Worm (Caenorhabditis elegans) whole organism, L2 larva: ENCODE measurements around the gene lact-7.

Source experiments
- C34F6.9 ChIP-seq: fragments of 150-350 bp; optimal IDR thresholded peaks from 2 replicates; lab custom pipeline; 2014; ENCODE audit warnings: missing biosample characterization, missing genetic modification characterization
- F13H6.1 ChIP-seq: sonication (generic microtip); optimal IDR thresholded peaks from 2 replicates; lab custom pipeline; 2016; ENCODE audit warnings: missing genetic modification characterization, missing compliant biosample characterization
- R02D3.7 ChIP-seq: fragments of 150-350 bp; optimal IDR thresholded peaks from 2 replicates; lab custom pipeline; 2014; ENCODE audit warnings: missing biosample characterization, missing genetic modification characterization
- Y55F3AM.14 ChIP-seq: fragments of 200-800 bp; sonication (Bioruptor generic); optimal IDR thresholded peaks from 2 replicates; lab custom pipeline; 2018; ENCODE audit warnings: mild to moderate bottlenecking, missing genetic modification characterization, missing compliant biosample characterization
- ZK546.5 ChIP-seq: sonication (generic microtip); optimal IDR thresholded peaks from 2 replicates; lab custom pipeline; 2017; ENCODE audit warnings: missing biosample characterization, missing genetic modification characterization
- alr-1 ChIP-seq: fragments of 150-350 bp; optimal IDR thresholded peaks from 2 replicates; lab custom pipeline; 2014; ENCODE audit warnings: missing biosample characterization, missing genetic modification characterization
- aly-2 ChIP-seq: fragments of 150-350 bp; optimal IDR thresholded peaks from 2 replicates; lab custom pipeline; 2014; ENCODE audit warnings: missing biosample characterization, missing genetic modification characterization
- ama-1 ChIP-seq: fragments of 150-350 bp; optimal IDR thresholded peaks from 2 replicates; lab custom pipeline; 2018; ENCODE audit warnings: inconsistent platforms
- blmp-1 ChIP-seq: sonication (generic microtip); optimal IDR thresholded peaks from 2 replicates; lab custom pipeline; 2017; ENCODE audit warnings: missing genetic modification characterization, mild to moderate bottlenecking, missing compliant biosample characterization, antibody characterized with exemption, moderate library complexity; ENCODE audit not compliant: insufficient read depth
- ceh-16 ChIP-seq: fragments of 150-350 bp; optimal IDR thresholded peaks from 2 replicates; lab custom pipeline; 2014; ENCODE audit warnings: missing biosample characterization, missing genetic modification characterization
- ceh-82 ChIP-seq: fragments of 150-350 bp; optimal IDR thresholded peaks from 2 replicates; lab custom pipeline; 2014; ENCODE audit warnings: missing biosample characterization, missing genetic modification characterization
- crh-2 ChIP-seq: sonication (generic microtip); optimal IDR thresholded peaks from 2 replicates; lab custom pipeline; 2017; ENCODE audit warnings: missing biosample characterization, missing genetic modification characterization
- dmd-4 ChIP-seq: sonication (generic microtip); optimal IDR thresholded peaks from 2 replicates; lab custom pipeline; 2017; ENCODE audit warnings: missing biosample characterization, missing genetic modification characterization
- egl-27 ChIP-seq: sonication (generic microtip); optimal IDR thresholded peaks from 3 replicates; lab custom pipeline; 2017; ENCODE audit warnings: missing biosample characterization, missing genetic modification reagents, missing genetic modification characterization
- elt-1 ChIP-seq: fragments of 150-350 bp; optimal IDR thresholded peaks from 2 replicates; lab custom pipeline; 2014; ENCODE audit warnings: missing biosample characterization, missing genetic modification characterization
- elt-3 ChIP-seq: sonication (generic microtip); optimal IDR thresholded peaks from 2 replicates; lab custom pipeline; 2017; ENCODE audit warnings: missing biosample characterization, missing genetic modification characterization
- fos-1 ChIP-seq: fragments of 150-350 bp; optimal IDR thresholded peaks from 2 replicates; lab custom pipeline; 2014; ENCODE audit warnings: missing biosample characterization, missing genetic modification characterization
- gmeb-1 ChIP-seq: fragments of 150-350 bp; optimal IDR thresholded peaks from 2 replicates; lab custom pipeline; 2014; ENCODE audit warnings: missing biosample characterization, missing genetic modification characterization
- lin-11 ChIP-seq: fragments of 150-350 bp; sonication (generic microtip); optimal IDR thresholded peaks from 2 replicates; lab custom pipeline; 2014; ENCODE audit warnings: missing biosample characterization, missing genetic modification characterization, inconsistent platforms, mixed read lengths
- lin-13 ChIP-seq: fragments of 150-350 bp; optimal IDR thresholded peaks from 2 replicates; lab custom pipeline; 2014; ENCODE audit warnings: missing biosample characterization, missing genetic modification reagents, missing genetic modification characterization
- lin-39 ChIP-seq: fragments of 150-350 bp; optimal IDR thresholded peaks from 2 replicates; lab custom pipeline; 2014; ENCODE audit warnings: missing biosample characterization, missing genetic modification reagents, missing genetic modification characterization
- lsy-2 ChIP-seq, 2 experiments: fragments of 150-350 bp in 1 of 2; sonication (generic microtip) in 1 of 2; optimal IDR thresholded peaks; 2 replicates each; lab custom pipeline; 2014 to 2017; ENCODE audit warnings: missing biosample characterization in 2 of 2, missing genetic modification characterization in 2 of 2
- mab-5 ChIP-seq: fragments of 150-350 bp; optimal IDR thresholded peaks from 2 replicates; lab custom pipeline; 2014; ENCODE audit warnings: missing biosample characterization, missing genetic modification characterization
- mbf-1 ChIP-seq: sonication (generic microtip); optimal IDR thresholded peaks from 2 replicates; lab custom pipeline; 2017; ENCODE audit warnings: missing biosample characterization, missing genetic modification characterization
- mdl-1 ChIP-seq, 2 experiments: fragments of 150-350 bp in 1 of 2; sonication (generic microtip) in 1 of 2; optimal IDR thresholded peaks; 2 replicates each; lab custom pipeline; 2017; ENCODE audit warnings: missing biosample characterization in 2 of 2, missing genetic modification characterization in 2 of 2
- nhr-10 ChIP-seq: sonication (generic microtip); optimal IDR thresholded peaks from 2 replicates; lab custom pipeline; 2017; ENCODE audit warnings: missing biosample characterization, missing genetic modification characterization
- nhr-11 ChIP-seq: fragments of 150-350 bp; optimal IDR thresholded peaks from 2 replicates; lab custom pipeline; 2014; ENCODE audit warnings: missing biosample characterization, missing genetic modification characterization
- nhr-12 ChIP-seq: fragments of 150-350 bp; optimal IDR thresholded peaks from 2 replicates; lab custom pipeline; 2014; ENCODE audit warnings: missing biosample characterization, missing genetic modification characterization
- nhr-129 ChIP-seq: fragments of 150-350 bp; optimal IDR thresholded peaks from 2 replicates; lab custom pipeline; 2014; ENCODE audit warnings: missing biosample characterization, missing genetic modification characterization
- nhr-21 ChIP-seq: fragments of 150-350 bp; optimal IDR thresholded peaks from 2 replicates; lab custom pipeline; 2014; ENCODE audit warnings: missing biosample characterization, missing genetic modification characterization
- nhr-23 ChIP-seq: fragments of 150-350 bp; optimal IDR thresholded peaks from 2 replicates; lab custom pipeline; 2014; ENCODE audit warnings: missing biosample characterization, missing genetic modification reagents, missing genetic modification characterization
- nhr-237 ChIP-seq: fragments of 150-350 bp; optimal IDR thresholded peaks from 2 replicates; lab custom pipeline; 2014; ENCODE audit warnings: missing biosample characterization, missing genetic modification characterization
- nhr-25 ChIP-seq: fragments of 150-350 bp; sonication (generic microtip); optimal IDR thresholded peaks from 3 replicates; lab custom pipeline; 2014; ENCODE audit warnings: missing biosample characterization, missing genetic modification characterization
- nhr-6 ChIP-seq: fragments of 150-350 bp; optimal IDR thresholded peaks from 2 replicates; lab custom pipeline; 2014; ENCODE audit warnings: missing biosample characterization, missing genetic modification characterization
- nhr-77 ChIP-seq: fragments of 150-350 bp; optimal IDR thresholded peaks from 2 replicates; lab custom pipeline; 2014; ENCODE audit warnings: missing biosample characterization, missing genetic modification characterization
- peb-1 ChIP-seq: fragments of 150-350 bp; optimal IDR thresholded peaks from 2 replicates; lab custom pipeline; 2014; ENCODE audit warnings: missing biosample characterization, missing genetic modification characterization
- sem-4 ChIP-seq: fragments of 150-350 bp; optimal IDR thresholded peaks from 2 replicates; lab custom pipeline; 2014; ENCODE audit warnings: missing biosample characterization, missing genetic modification reagents, missing genetic modification characterization
- skn-1 ChIP-seq: sonication (generic microtip); optimal IDR thresholded peaks from 2 replicates; lab custom pipeline; 2017; ENCODE audit warnings: missing biosample characterization, missing genetic modification characterization
- sma-3 ChIP-seq: sonication (generic microtip); optimal IDR thresholded peaks from 2 replicates; lab custom pipeline; 2016; ENCODE audit warnings: missing genetic modification reagents, missing genetic modification characterization, missing compliant biosample characterization
- sma-9 ChIP-seq, 2 experiments: fragments of 150-350 bp in 1 of 2; sonication (generic microtip) in 1 of 2; optimal IDR thresholded peaks; 2 replicates each; lab custom pipeline; 2014 to 2016; ENCODE audit warnings: missing genetic modification characterization in 2 of 2, mild to moderate bottlenecking in 1 of 2, missing biosample characterization in 1 of 2, missing compliant biosample characterization in 1 of 2, missing genetic modification reagents in 1 of 2, moderate library complexity in 1 of 2
- snpc-4 ChIP-seq: fragments of 150-350 bp; optimal IDR thresholded peaks from 2 replicates; lab custom pipeline; 2014; ENCODE audit warnings: missing biosample characterization, missing genetic modification characterization
- unc-39 ChIP-seq: fragments of 150-350 bp; optimal IDR thresholded peaks from 2 replicates; lab custom pipeline; 2014; ENCODE audit warnings: missing biosample characterization, missing genetic modification characterization
- unc-55 ChIP-seq: fragments of 150-350 bp; sonication (generic microtip); optimal IDR thresholded peaks from 3 replicates; lab custom pipeline; 2014; ENCODE audit warnings: missing biosample characterization, missing genetic modification reagents, missing genetic modification characterization
- unc-62 ChIP-seq: fragments of 150-350 bp; optimal IDR thresholded peaks from 2 replicates; lab custom pipeline; 2014; ENCODE audit warnings: missing biosample characterization, missing genetic modification reagents, missing genetic modification characterization
- zag-1 ChIP-seq: fragments of 150-350 bp; optimal IDR thresholded peaks from 2 replicates; lab custom pipeline; 2014; ENCODE audit warnings: missing biosample characterization, missing genetic modification characterization
- ztf-1 ChIP-seq: fragments of 200-800 bp; sonication (Bioruptor generic); conservative IDR thresholded peaks from 2 replicates; pipeline ENCODE4 v1.3.6; 2022; ENCODE audit warnings: missing genetic modification characterization, missing compliant biosample characterization
- ztf-11 ChIP-seq: sonication (generic microtip); optimal IDR thresholded peaks from 2 replicates; lab custom pipeline; 2017; ENCODE audit warnings: missing biosample characterization, missing genetic modification characterization
- ztf-4 ChIP-seq: fragments of 150-350 bp; optimal IDR thresholded peaks from 2 replicates; lab custom pipeline; 2014; ENCODE audit warnings: missing biosample characterization, missing genetic modification characterization

lact-7 gene

ce11 chrX:11758809-11759208 lies at the start of gene lact-7:
Gene lact-7 (plus strand): TSS chrX:11759109.
- TF ChIP-seq crh-2 (tag; lab: Kevin White, UChicago) (no peak), alr-1 (tag; lab: Kevin White, UChicago) (no peak), nhr-237 (no peak), ztf-11 (tag; lab: Kevin White, UChicago) (no peak), egl-27 (tag; lab: Kevin White, UChicago) (no peak), lin-39 (no peak), unc-55 (no peak), elt-1 (tag; lab: Kevin White, UChicago) (no peak), nhr-12 (no peak), aly-2 (tag; lab: Kevin White, UChicago) (no peak), lsy-2 (tag; optimal IDR thresholded peaks at IDR 0.05; lab: Kevin White, UChicago) (no peak), nhr-21 (tag; lab: Kevin White, UChicago) (no peak), ceh-82 (tag; lab: Kevin White, UChicago) (no peak), nhr-25 (no peak)
- TF ChIP-seq, all 48 proteins: peak for 0

- TF ChIP-seq mab-5 (tag; lab: Kevin White, UChicago) (no peak), ztf-4 (no peak), nhr-77 (tag; lab: Kevin White, UChicago) (no peak), fos-1 (tag; lab: Kevin White, UChicago) (peak; percentile 89), lin-39 (no peak), nhr-237 (no peak), sma-3 (GFP tag; lab: Kevin White, UChicago) (no peak), egl-27 (tag; lab: Kevin White, UChicago) (peak; percentile 19), F13H6.1 (tag; lab: Kevin White, UChicago) (peak; percentile 17), nhr-21 (tag; lab: Kevin White, UChicago) (peak; percentile 60), unc-62 (GFP tag; lab: Kevin White, UChicago) (no peak), nhr-129 (tag; lab: Kevin White, UChicago) (no peak), alr-1 (tag; lab: Kevin White, UChicago) (no peak), lin-11 (tag; lab: Kevin White, UChicago) (no peak), elt-3 (no peak), aly-2 (tag; lab: Kevin White, UChicago) (no peak), nhr-12 (no peak), ZK546.5 (tag; lab: Kevin White, UChicago) (no peak), peb-1 (tag; lab: Kevin White, UChicago) (no peak), nhr-6 (tag; lab: Kevin White, UChicago) (no peak), ztf-1 (no peak), unc-55 (peak; percentile 57), elt-1 (tag; lab: Kevin White, UChicago) (no peak), nhr-23 (tag; lab: Kevin White, UChicago) (no peak), snpc-4 (tag; lab: Kevin White, UChicago) (no peak), skn-1 (no peak), nhr-25 (no peak), gmeb-1 (tag; lab: Kevin White, UChicago) (no peak), sem-4 (tag; lab: Kevin White, UChicago) (no peak), mdl-1 (tag; optimal IDR thresholded peaks at IDR 0.05; lab: Kevin White, UChicago) (peak in 1 of 2 experiments; percentile 63), nhr-10 (tag; lab: Kevin White, UChicago) (no peak), sma-9 (GFP tag; optimal IDR thresholded peaks at IDR 0.05; lab: Kevin White, UChicago) (peak; percentile 53), sma-9 (tag; optimal IDR thresholded peaks at IDR 0.05; lab: Kevin White, UChicago) (no peak), zag-1 (tag; lab: Kevin White, UChicago) (peak; percentile 5), nhr-11 (no peak), lin-13 (GFP tag; lab: Kevin White, UChicago) (peak; percentile 5), mbf-1 (tag; lab: Kevin White, UChicago) (no peak), dmd-4 (tag; lab: Kevin White, UChicago) (no peak), R02D3.7 (tag; lab: Kevin White, UChicago) (no peak), ztf-11 (tag; lab: Kevin White, UChicago) (no peak), blmp-1 (no peak), crh-2 (tag; lab: Kevin White, UChicago) (peak; percentile 86), unc-39 (tag; lab: Kevin White, UChicago) (no peak), ama-1 (lab: Kevin White, UChicago) (no peak), ceh-16 (tag; lab: Kevin White, UChicago) (no peak), lsy-2 (tag; optimal IDR thresholded peaks at IDR 0.05; lab: Kevin White, UChicago) (no peak), Y55F3AM.14 (GFP tag; lab: Kevin White, UChicago) (no peak), C34F6.9 (tag; lab: Kevin White, UChicago) (peak; percentile 14), ceh-82 (tag; lab: Kevin White, UChicago) (no peak)
These were observed 48.7 kb upstream of the lact-7 start, which contains the start of gene C44C10.11 for ce11 chrX:11710229-11710628. Gene C44C10.11 (minus strand): TSS chrX:11710343.
